Worm (Caenorhabditis elegans) whole organism, young adult: ENCODE data around the gene T05C12.4.

ENCODE experiments used
- B0261.1 ChIP-seq: sonication (generic microtip); optimal IDR thresholded peaks from 2 replicates; lab custom pipeline; 2016; ENCODE audit warnings: mild to moderate bottlenecking, missing genetic modification characterization, moderate library complexity, missing compliant biosample characterization
- F39B2.1 ChIP-seq: fragments of 200-800 bp; sonication (Bioruptor generic); IDR thresholded peaks from 2 replicates; pipeline ENCODE4 v1.3.6; 2022; ENCODE audit warnings: missing genetic modification reagents, missing genetic modification characterization, missing compliant biosample characterization
- F55B11.4 ChIP-seq: sonication (generic microtip); optimal IDR thresholded peaks from 2 replicates; lab custom pipeline; 2016; ENCODE audit warnings: missing compliant biosample characterization, missing genetic modification characterization, borderline replicate concordance; ENCODE audit not compliant: insufficient read depth
- K11D2.4 ChIP-seq: fragments of 200-800 bp; sonication (Bioruptor generic); IDR thresholded peaks from 2 replicates; pipeline ENCODE4 v1.3.6; 2022; ENCODE audit warnings: missing genetic modification reagents, missing genetic modification characterization, missing compliant biosample characterization
- T07F8.4 ChIP-seq: sonication (generic microtip); optimal IDR thresholded peaks from 2 replicates; lab custom pipeline; 2016; ENCODE audit warnings: mild to moderate bottlenecking, missing genetic modification characterization, moderate library complexity, missing compliant biosample characterization
- Y56A3A.18 ChIP-seq: fragments of 200-800 bp; sonication (Bioruptor generic); IDR thresholded peaks from 2 replicates; pipeline ENCODE4 v1.3.6; 2022; ENCODE audit warnings: missing genetic modification reagents, missing genetic modification characterization, missing compliant biosample characterization
- Y79H2A.3 ChIP-seq: fragments of 200-800 bp; sonication (Bioruptor generic); conservative IDR thresholded peaks from 2 replicates; pipeline ENCODE4 v1.3.6; 2022; ENCODE audit warnings: missing genetic modification reagents, missing genetic modification characterization, missing compliant biosample characterization
- Y95B8A.8 ChIP-seq: fragments of 200-800 bp; sonication (Bioruptor generic); IDR thresholded peaks from 2 replicates; pipeline ENCODE4 v1.3.6; 2022; ENCODE audit warnings: missing genetic modification reagents, missing genetic modification characterization, missing compliant biosample characterization
- akir-1 ChIP-seq: fragments of 200-800 bp; sonication (Bioruptor generic); optimal IDR thresholded peaks from 2 replicates; lab custom pipeline; 2018; ENCODE audit warnings: mild to moderate bottlenecking, missing genetic modification characterization, moderate library complexity, missing compliant biosample characterization
- atf-7 ChIP-seq: sonication (generic microtip); optimal IDR thresholded peaks from 2 replicates; lab custom pipeline; 2017; ENCODE audit warnings: mild to moderate bottlenecking, missing genetic modification characterization, missing compliant biosample characterization
- attf-3 ChIP-seq: fragments of 200-800 bp; sonication (Bioruptor generic); conservative IDR thresholded peaks from 2 replicates; pipeline ENCODE4 v1.3.6; 2022; ENCODE audit warnings: missing genetic modification reagents, missing genetic modification characterization, missing compliant biosample characterization
- attf-6 ChIP-seq: fragments of 200-800 bp; sonication (Bioruptor generic); IDR thresholded peaks from 2 replicates; pipeline ENCODE4 v1.3.6; 2022; ENCODE audit warnings: missing genetic modification reagents, missing genetic modification characterization, missing compliant biosample characterization
- cebp-1 ChIP-seq, 2 experiments: fragments of 200-800 bp in 1 of 2; sonication (Bioruptor generic) in 1 of 2; sonication (generic microtip) in 1 of 2; IDR thresholded peaks in 1 of 2; optimal IDR thresholded peaks in 1 of 2; 2 replicates each; pipeline versions ENCODE4 v1.3.6 to Lab custom; 2017 to 2022; ENCODE audit warnings: missing compliant biosample characterization in 2 of 2, missing genetic modification characterization in 2 of 2, mild to moderate bottlenecking in 1 of 2, missing genetic modification reagents in 1 of 2, moderate library complexity in 1 of 2
- cebp-2 ChIP-seq: fragments of 200-800 bp; sonication (Bioruptor generic); IDR thresholded peaks from 2 replicates; pipeline ENCODE4 v1.3.6; 2022; ENCODE audit warnings: missing genetic modification characterization, missing compliant biosample characterization
- ceh-79 ChIP-seq: sonication (generic microtip); optimal IDR thresholded peaks from 2 replicates; lab custom pipeline; 2017; ENCODE audit warnings: mild to moderate bottlenecking, missing genetic modification characterization, missing compliant biosample characterization
- egl-18 ChIP-seq: fragments of 200-800 bp; sonication (Bioruptor generic); IDR thresholded peaks from 2 replicates; pipeline ENCODE4 v1.3.6; 2022; ENCODE audit warnings: missing genetic modification reagents, missing genetic modification characterization, missing compliant biosample characterization
- egl-44 ChIP-seq: fragments of 200-800 bp; sonication (Bioruptor generic); IDR thresholded peaks from 2 replicates; pipeline ENCODE4 v1.3.6; 2022; ENCODE audit warnings: missing genetic modification reagents, missing genetic modification characterization, missing compliant biosample characterization
- egrh-3 ChIP-seq: fragments of 200-800 bp; sonication (Bioruptor generic); IDR thresholded peaks from 2 replicates; pipeline ENCODE4 v1.3.6; 2022; ENCODE audit warnings: missing genetic modification reagents, missing genetic modification characterization, missing compliant biosample characterization
- ekl-4 ChIP-seq: fragments of 200-800 bp; sonication (Bioruptor generic); IDR thresholded peaks from 2 replicates; pipeline ENCODE4 v1.3.6; 2022; ENCODE audit warnings: missing genetic modification reagents, missing genetic modification characterization, missing compliant biosample characterization
- hmg-1.2 ChIP-seq: fragments of 200-800 bp; sonication (Bioruptor generic); IDR thresholded peaks from 2 replicates; pipeline ENCODE4 v1.3.6; 2022; ENCODE audit warnings: missing genetic modification reagents, missing genetic modification characterization, missing compliant biosample characterization
- lin-40 ChIP-seq: sonication (generic microtip); optimal IDR thresholded peaks from 2 replicates; lab custom pipeline; 2016; ENCODE audit warnings: missing genetic modification characterization, mild to moderate bottlenecking, missing compliant biosample characterization, missing genotype, missing genetic modification reagents
- lin-54 ChIP-seq: fragments of 200-800 bp; sonication (Bioruptor generic); optimal IDR thresholded peaks from 2 replicates; lab custom pipeline; 2018; ENCODE audit warnings: mild to moderate bottlenecking, missing genetic modification characterization, missing compliant biosample characterization
- nhr-80 ChIP-seq: sonication (generic microtip); optimal IDR thresholded peaks from 2 replicates; lab custom pipeline; 2016; ENCODE audit warnings: missing genetic modification characterization, missing compliant biosample characterization
- rec-8 ChIP-seq, 2 experiments: sonication (generic microtip); optimal IDR thresholded peaks; 2 replicates each; lab custom pipeline; 2016; ENCODE audit warnings: mild to moderate bottlenecking in 2 of 2, missing genetic modification characterization in 2 of 2, missing genetic modification reagents in 2 of 2, missing genotype in 2 of 2, missing biosample characterization in 1 of 2, missing compliant biosample characterization in 1 of 2, moderate library complexity in 1 of 2
- rpc-1 ChIP-seq, 2 experiments: fragments of 150-350 bp in 1 of 2; sonication (generic microtip) in 1 of 2; optimal IDR thresholded peaks; 2 replicates each; lab custom pipeline; 2014 to 2018; ENCODE audit warnings: missing biosample characterization in 1 of 2, missing genetic modification characterization in 1 of 2, missing genetic modification reagents in 1 of 2, missing genotype in 1 of 2
- sptf-2 ChIP-seq: fragments of 200-800 bp; sonication (Bioruptor generic); optimal IDR thresholded peaks from 2 replicates; lab custom pipeline; 2018; ENCODE audit warnings: mild to moderate bottlenecking, missing genetic modification characterization, missing compliant biosample characterization
- tlf-1 ChIP-seq: fragments of 200-800 bp; sonication (Bioruptor generic); optimal IDR thresholded peaks from 2 replicates; lab custom pipeline; 2018; ENCODE audit warnings: mild to moderate bottlenecking, missing genetic modification characterization, missing compliant biosample characterization
- unc-62 ChIP-seq: fragments of 150-350 bp; optimal IDR thresholded peaks from 2 replicates; lab custom pipeline; 2014; ENCODE audit warnings: missing biosample characterization, missing genetic modification reagents, missing genetic modification characterization
- ztf-26 ChIP-seq: sonication (generic microtip); optimal IDR thresholded peaks from 2 replicates; lab custom pipeline; 2017; ENCODE audit warnings: missing genetic modification characterization, missing compliant biosample characterization

T05C12.4 gene

DNA sequence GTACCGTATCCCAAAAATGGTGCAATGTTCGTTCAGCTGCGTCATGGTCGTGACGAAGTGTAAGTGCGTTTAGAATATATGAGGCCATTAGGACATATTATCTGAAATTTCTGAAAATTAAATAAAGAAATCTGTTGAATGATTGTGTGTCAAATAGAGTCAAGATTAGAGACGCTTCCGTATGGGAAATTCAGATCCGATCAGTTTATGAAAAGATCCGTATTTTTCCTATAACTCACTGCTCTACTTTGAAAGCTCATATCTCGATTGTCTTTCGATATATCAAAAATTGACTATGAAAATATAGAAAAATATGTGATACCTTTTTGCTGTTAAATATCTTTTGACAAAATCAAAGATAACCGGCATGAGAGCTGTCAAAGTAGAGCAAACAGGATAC is at the start of gene T05C12.4:
Gene T05C12.4, minus strand, starts transcription at position 101 of the 400 bp plus-strand sequence.
- no peak for TF ChIP-seq Y79H2A.3 (GFP tag; lab: Robert Waterston, UW)
- no peak for TF ChIP-seq atf-7
- TF ChIP-seq ceh-79, result no peak
- TF ChIP-seq hmg-1.2 (GFP tag; lab: Robert Waterston, UW), result no peak
- TF ChIP-seq rpc-1 (optimal IDR thresholded peaks at IDR 0.05; lab: Kevin White, UChicago), result no peak
- TF ChIP-seq rpc-1 (tag; optimal IDR thresholded peaks at IDR 0.05; lab: Kevin White, UChicago), result no peak
- TF ChIP-seq akir-1 (GFP tag; lab: Kevin White, UChicago), result no peak
- TF ChIP-seq egl-44 (GFP tag; lab: Robert Waterston, UW), result no peak
- TF ChIP-seq F39B2.1 (GFP tag; lab: Robert Waterston, UW), result no peak
- TF ChIP-seq attf-3 (GFP tag; lab: Robert Waterston, UW), result no peak

DNA sequence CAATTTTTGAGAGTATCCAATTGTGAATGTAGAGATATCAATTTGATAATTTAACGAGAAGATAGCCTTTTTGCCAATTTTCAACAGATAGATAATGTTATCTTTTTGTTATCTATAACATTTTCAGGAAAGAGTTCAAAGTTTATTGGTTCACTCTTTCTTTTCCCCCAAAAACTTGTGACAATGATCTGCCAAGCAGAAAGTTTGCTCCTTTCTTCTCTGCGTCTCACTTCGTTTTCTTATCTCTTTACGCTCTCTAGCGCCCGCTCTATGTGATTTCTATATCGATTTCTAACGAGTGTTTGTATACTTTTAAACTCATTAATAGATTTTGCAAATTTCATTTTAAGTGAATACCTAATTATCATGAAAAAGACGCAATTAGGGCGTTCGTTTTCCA is 46.3 kb upstream of the T05C12.4 start:
- TF ChIP-seq ekl-4 (GFP tag; lab: Robert Waterston, UW), result peak; percentile 14; the same call in 1 of the 2 replicates
- peak; percentile 49; the same call in 1 of the 2 replicates for TF ChIP-seq hmg-1.2 (GFP tag; lab: Robert Waterston, UW)
- no peak for TF ChIP-seq egl-44 (GFP tag; lab: Robert Waterston, UW)
- TF ChIP-seq Y79H2A.3 (GFP tag; lab: Robert Waterston, UW), result 0 out of 2 replicates have a peak, but pooled peaks have one; percentile 16
- TF ChIP-seq T07F8.4 (tag; lab: Kevin White, UChicago), result no peak
- no peak for TF ChIP-seq ztf-26 (tag; lab: Kevin White, UChicago)
- peak; percentile 44 for TF ChIP-seq nhr-80 (tag; lab: Kevin White, UChicago)
- TF ChIP-seq Y95B8A.8, result no peak
- no peak for TF ChIP-seq B0261.1 (tag; lab: Kevin White, UChicago)
- TF ChIP-seq lin-54 (GFP tag; lab: Kevin White, UChicago), result peak; percentile 13

DNA sequence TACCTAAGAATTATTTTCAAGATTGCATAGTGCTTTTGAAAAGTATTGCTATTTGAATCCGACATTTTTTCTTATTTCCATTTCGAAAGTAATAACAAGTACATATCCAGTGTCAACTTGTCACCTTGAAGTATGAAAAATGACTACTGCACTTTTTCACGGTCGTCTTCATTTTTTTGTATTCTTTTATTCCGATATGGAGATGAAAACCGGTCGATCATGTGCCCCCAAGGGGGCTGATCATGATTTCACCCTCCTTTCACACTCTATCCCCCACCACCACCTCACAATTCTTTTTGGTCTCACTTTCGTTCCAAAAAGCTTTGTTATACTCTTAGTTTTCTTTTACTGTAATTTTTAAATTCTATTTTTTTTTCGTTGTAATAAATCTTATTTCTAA is 45.7 kb upstream of the T05C12.4 start:
- TF ChIP-seq unc-62 (GFP tag; lab: Kevin White, UChicago) (no peak), attf-6 (GFP tag; lab: Robert Waterston, UW) (no peak), tlf-1 (no peak), cebp-2 (GFP tag; lab: Robert Waterston, UW) (no peak), Y79H2A.3 (GFP tag; lab: Robert Waterston, UW) (no peak), lin-40 (tag; lab: Kevin White, UChicago) (no peak), Y56A3A.18 (GFP tag; lab: Robert Waterston, UW) (no peak), K11D2.4 (GFP tag; lab: Robert Waterston, UW) (no peak), egl-18 (no peak), T07F8.4 (tag; lab: Kevin White, UChicago) (no peak), egrh-3 (GFP tag; lab: Robert Waterston, UW) (no peak), rpc-1 (optimal IDR thresholded peaks at IDR 0.05; lab: Kevin White, UChicago) (no peak), rpc-1 (tag; optimal IDR thresholded peaks at IDR 0.05; lab: Kevin White, UChicago) (no peak), sptf-2 (GFP tag; lab: Kevin White, UChicago) (no peak)

DNA sequence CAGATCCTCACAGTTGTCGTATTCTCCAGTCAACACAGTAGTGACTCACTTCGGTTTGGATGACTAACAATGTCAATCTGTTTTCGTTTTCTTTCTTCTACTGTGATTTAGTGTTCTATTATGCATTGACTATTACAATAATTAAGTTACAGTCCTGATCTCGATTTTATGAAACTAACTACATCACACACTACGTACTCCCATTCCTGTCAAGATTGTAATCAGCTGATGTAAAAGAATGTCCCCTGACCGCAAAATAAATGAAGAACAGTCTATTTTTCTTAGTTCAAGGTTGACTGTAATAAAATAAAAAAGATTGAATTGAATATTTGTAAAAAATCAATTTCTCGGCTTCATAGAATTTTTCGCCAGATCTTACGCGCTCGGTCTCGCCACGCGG is 45.2 kb upstream of the T05C12.4 start:
- TF ChIP-seq cebp-1 (GFP tag; IDR thresholded peaks at IDR 0.05; lab: Robert Waterston, UW) (no peak), cebp-1 (tag; optimal IDR thresholded peaks at IDR 0.05; lab: Kevin White, UChicago) (peak; percentile 54), F55B11.4 (tag; lab: Kevin White, UChicago) (no peak)

DNA sequence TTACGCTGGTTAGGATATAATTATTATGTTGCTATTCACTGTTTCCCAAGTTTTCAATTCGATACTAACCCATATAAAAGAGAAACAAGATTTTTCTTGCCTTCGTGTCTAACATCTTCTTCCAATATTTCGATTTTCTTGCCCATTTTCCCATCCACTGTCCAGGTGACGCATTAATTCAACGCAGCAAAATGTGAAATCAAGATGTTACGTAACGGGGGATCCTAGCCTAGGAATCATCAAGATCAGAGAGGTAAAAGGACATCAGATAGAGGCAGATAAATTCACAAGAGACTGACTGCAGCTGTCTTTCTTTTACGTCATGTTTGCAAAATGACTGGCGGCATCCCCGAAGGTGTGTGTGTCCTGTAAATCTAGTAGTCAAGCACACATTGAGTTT is 44.4 kb upstream of the T05C12.4 start:
- TF ChIP-seq rec-8 (tag; optimal IDR thresholded peaks at IDR 0.05; lab: Kevin White, UChicago) (no peak), hmg-1.2 (GFP tag; lab: Robert Waterston, UW) (0 out of 2 replicates have a peak, but pooled peaks have one; percentile 8)
